Fruit fly (Drosophila melanogaster) whole organism, wandering third instar larva: ENCODE results near the gene Ncc69.

ENCODE experiments used
- Myc ChIP-seq: fragments of >200 bp; optimal IDR thresholded peaks from 2 replicates; lab custom pipeline; 2017
- Vsx2 ChIP-seq: fragments of 200-300, 225-300 bp; sonication (Bioruptor generic); optimal IDR thresholded peaks from 2 replicates; lab custom pipeline; 2018; ENCODE audit warnings: missing biosample characterization, missing genetic modification characterization; ENCODE audit not compliant: partially characterized antibody
- psq ChIP-seq: fragments of 200-800 bp; sonication (Bioruptor generic); optimal IDR thresholded peaks from 3 replicates; lab custom pipeline; 2017; ENCODE audit warnings: missing biosample characterization, mild to moderate bottlenecking, missing genetic modification characterization, moderate library complexity
- usp ChIP-seq: fragments of >200 bp; optimal IDR thresholded peaks from 2 replicates; lab custom pipeline; 2017; ENCODE audit warnings: missing biosample characterization, missing genetic modification characterization

dm6 chr3L:12411214-12411685, 20.0 kb upstream of the Ncc69 start:
- TF ChIP-seq psq (GFP tag; lab: Kevin White, UChicago): no peak
- TF ChIP-seq Myc (lab: Kevin White, UChicago): no peak
- no peak for TF ChIP-seq usp (GFP tag; lab: Kevin White, UChicago)
- no peak for TF ChIP-seq Vsx2 (GFP tag; lab: Kevin White, UChicago)
